Fruit fly (Drosophila melanogaster): ENCODE results near the gene CAH3.
A peak's percentile ranks its signal among the peaks of the same experiment; 100 is the strongest.

DNA sequence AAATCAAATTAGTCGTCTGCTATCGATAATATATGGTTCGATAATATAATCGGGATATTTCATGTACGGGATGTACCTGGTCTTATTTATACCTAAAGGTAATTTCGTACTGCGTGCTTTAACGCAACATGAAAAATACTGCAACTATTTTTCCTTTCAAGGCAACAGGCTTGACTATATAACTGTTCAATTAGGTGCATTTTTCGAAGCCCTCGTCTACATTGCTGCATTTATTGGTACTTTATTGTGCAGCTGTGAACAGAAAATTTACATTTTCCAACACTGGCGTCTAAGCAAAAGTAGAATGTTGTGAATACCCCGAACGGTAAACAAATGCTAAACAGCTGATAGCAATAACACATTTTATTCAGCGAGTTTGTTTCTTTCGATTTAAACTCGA is 9.0 kb downstream of the CAH3 start, which contains the start of the genes Ppt1 and Ogg1:
- TF ChIP-seq CG32121 (GFP tag; IDR thresholded peaks at IDR 0.05): no peak
- TF ChIP-seq Ets98B (GFP tag; IDR thresholded peaks at IDR 0.05): 0 out of 2 replicates have a peak, but pooled peaks have one; percentile 16
- no peak for TF ChIP-seq Pif1B (GFP tag; optimal IDR thresholded peaks at IDR 0.05)
- TF ChIP-seq CG34367 (tag; optimal IDR thresholded peaks at IDR 0.05): peak; percentile 23
- peak; percentile 16 for TF ChIP-seq CG9948 (tag; optimal IDR thresholded peaks at IDR 0.05)
- TF ChIP-seq CG8159 (tag; optimal IDR thresholded peaks at IDR 0.05): peak; percentile 46
- TF ChIP-seq EcR (GFP tag; optimal IDR thresholded peaks at IDR 0.05): no peak
- no peak for TF ChIP-seq gl (tag; optimal IDR thresholded peaks at IDR 0.05)
- peak; percentile 27 for TF ChIP-seq CG17806 (tag; optimal IDR thresholded peaks at IDR 0.05)
- peak; percentile 74 for TF ChIP-seq CG4496 (GFP tag; IDR thresholded peaks at IDR 0.05)
- TF ChIP-seq CG8301 (tag; optimal IDR thresholded peaks at IDR 0.05): peak; percentile 17
- TF ChIP-seq rn (GFP tag; IDR thresholded peaks at IDR 0.05): no peak
- peak; percentile 39 for TF ChIP-seq Snoo (tag; optimal IDR thresholded peaks at IDR 0.05)
- TF ChIP-seq Pif1A (GFP tag; optimal IDR thresholded peaks at IDR 0.05): peak; percentile 59
